Worm (Caenorhabditis elegans) whole organism, L4 larva: ENCODE measurements around the gene srx-60.

Source experiments
- D1046.2 ChIP-seq: fragments of 200-800 bp; sonication (Bioruptor generic); IDR thresholded peaks from 2 replicates; pipeline ENCODE4 v1.3.6; 2022; ENCODE audit warnings: missing genetic modification characterization, missing compliant biosample characterization
- F49E8.2 ChIP-seq: sonication (generic microtip); optimal IDR thresholded peaks from 2 replicates; lab custom pipeline; 2016; ENCODE audit warnings: missing compliant biosample characterization, mild to moderate bottlenecking, missing genetic modification characterization, borderline replicate concordance
- T20F7.1 ChIP-seq: fragments of 200-800 bp; sonication (Bioruptor generic); optimal IDR thresholded peaks from 2 replicates; lab custom pipeline; 2018; ENCODE audit warnings: mild to moderate bottlenecking, missing genetic modification characterization, missing compliant biosample characterization
- T26A8.4 ChIP-seq: fragments of 200-800 bp; sonication (Bioruptor generic); IDR thresholded peaks from 2 replicates; pipeline ENCODE4 v1.3.6; 2022; ENCODE audit warnings: missing genetic modification characterization, missing compliant biosample characterization
- ZK337.2 ChIP-seq: fragments of 200-800 bp; sonication (Bioruptor generic); IDR thresholded peaks from 2 replicates; pipeline ENCODE4 v1.3.6; 2022; ENCODE audit warnings: missing genetic modification reagents, missing genetic modification characterization, missing compliant biosample characterization
- ceh-20 ChIP-seq: fragments of 200-800 bp; sonication (Bioruptor generic); IDR thresholded peaks from 2 replicates; pipeline ENCODE4 v1.3.6; 2022; ENCODE audit warnings: missing genetic modification reagents, missing genetic modification characterization, missing compliant biosample characterization
- ceh-44 ChIP-seq: fragments of 200-800 bp; sonication (Bioruptor generic); IDR thresholded peaks from 2 replicates; pipeline ENCODE4 v1.3.6; 2022; ENCODE audit warnings: missing genetic modification reagents, missing genetic modification characterization, missing compliant biosample characterization
- ces-1 ChIP-seq: fragments of 150-350 bp; sonication (generic microtip); optimal IDR thresholded peaks from 4 replicates; lab custom pipeline; 2014; ENCODE audit warnings: missing biosample characterization, missing genetic modification reagents, missing genetic modification characterization
- cey-2 ChIP-seq: sonication (generic microtip); optimal IDR thresholded peaks from 3 replicates; lab custom pipeline; 2017; ENCODE audit warnings: missing genetic modification characterization, mild to moderate bottlenecking, missing compliant biosample characterization, antibody characterized with exemption, borderline replicate concordance; ENCODE audit not compliant: insufficient read depth
- daf-16 ChIP-seq, 3 experiments: sonication (generic microtip); optimal IDR thresholded peaks; 2 replicates each; lab custom pipeline; 2016 to 2017; ENCODE audit warnings: missing genetic modification characterization in 3 of 3, missing genetic modification reagents in 3 of 3, mild to moderate bottlenecking in 2 of 3, missing compliant biosample characterization in 2 of 3, missing biosample characterization in 1 of 3, moderate library complexity in 1 of 3
- daf-19 ChIP-seq: fragments of 200-800 bp; sonication (Bioruptor generic); conservative IDR thresholded peaks from 2 replicates; pipeline ENCODE4 v1.3.6; 2022; ENCODE audit warnings: missing genetic modification characterization, missing compliant biosample characterization
- dmd-6 ChIP-seq: fragments of 200-800 bp; sonication (Bioruptor generic); IDR thresholded peaks from 2 replicates; pipeline ENCODE4 v1.3.6; 2022; ENCODE audit warnings: missing genetic modification reagents, missing genetic modification characterization, missing compliant biosample characterization
- dmd-8 ChIP-seq: fragments of 200-800 bp; sonication (Bioruptor generic); IDR thresholded peaks from 2 replicates; pipeline ENCODE4 v1.3.6; 2022; ENCODE audit warnings: missing genetic modification characterization, missing compliant biosample characterization
- dpl-1 ChIP-seq: fragments of 150-350 bp; optimal IDR thresholded peaks from 2 replicates; lab custom pipeline; 2014; ENCODE audit warnings: missing biosample characterization, missing genetic modification reagents, missing genetic modification characterization
- duxl-1 ChIP-seq: sonication (generic microtip); optimal IDR thresholded peaks from 2 replicates; lab custom pipeline; 2016; ENCODE audit warnings: mild to moderate bottlenecking, missing genetic modification characterization, moderate library complexity, missing compliant biosample characterization; ENCODE audit not compliant: poor library complexity
- dve-1 ChIP-seq: sonication (generic microtip); optimal IDR thresholded peaks from 2 replicates; lab custom pipeline; 2017; ENCODE audit warnings: antibody characterized with exemption, mild to moderate bottlenecking, missing genetic modification characterization, missing compliant biosample characterization; ENCODE audit not compliant: insufficient read depth
- egl-43 ChIP-seq: fragments of 200-800 bp; sonication (Bioruptor generic); IDR thresholded peaks from 2 replicates; pipeline ENCODE4 v1.3.6; 2022; ENCODE audit warnings: missing genetic modification reagents, missing genetic modification characterization, missing compliant biosample characterization
- hlh-11 ChIP-seq: fragments of 200-800 bp; sonication (Bioruptor generic); optimal IDR thresholded peaks from 2 replicates; lab custom pipeline; 2018; ENCODE audit warnings: mild to moderate bottlenecking, missing genetic modification characterization, missing compliant biosample characterization
- lin-1 ChIP-seq: fragments of 200-800 bp; sonication (Bioruptor generic); IDR thresholded peaks from 2 replicates; pipeline ENCODE4 v1.3.6; 2022; ENCODE audit warnings: missing genetic modification reagents, missing genetic modification characterization, missing compliant biosample characterization
- lin-39 ChIP-seq: fragments of 150-350 bp; optimal IDR thresholded peaks from 2 replicates; lab custom pipeline; 2014; ENCODE audit warnings: missing biosample characterization, missing genetic modification reagents, missing genetic modification characterization
- madf-5 ChIP-seq, 2 experiments: fragments of 200-800 bp; sonication (Bioruptor generic); IDR thresholded peaks; 2 replicates each; pipeline ENCODE4 v1.3.6; 2022; ENCODE audit warnings: missing compliant biosample characterization in 2 of 2, missing genetic modification characterization in 2 of 2
- mep-1 ChIP-seq: fragments of 150-350 bp; sonication (generic microtip); optimal IDR thresholded peaks from 3 replicates; lab custom pipeline; 2014; ENCODE audit warnings: missing biosample characterization, missing genetic modification characterization
- mes-2 ChIP-seq: sonication (generic microtip); optimal IDR thresholded peaks from 2 replicates; lab custom pipeline; 2016; ENCODE audit warnings: missing genotype, mild to moderate bottlenecking, missing genetic modification characterization, missing compliant biosample characterization; ENCODE audit not compliant: poor library complexity, severe bottlenecking
- nhr-11 ChIP-seq: fragments of 150-350 bp; optimal IDR thresholded peaks from 2 replicates; lab custom pipeline; 2014; ENCODE audit warnings: missing biosample characterization, missing genetic modification characterization
- nhr-111 ChIP-seq: fragments of 200-800 bp; sonication (Bioruptor generic); optimal IDR thresholded peaks from 2 replicates; lab custom pipeline; 2018; ENCODE audit warnings: mild to moderate bottlenecking, missing genetic modification characterization, missing compliant biosample characterization
- nhr-28 ChIP-seq: fragments of 150-350 bp; optimal IDR thresholded peaks from 2 replicates; lab custom pipeline; 2014; ENCODE audit warnings: missing biosample characterization, missing genetic modification characterization
- pqm-1 ChIP-seq: sonication (generic microtip); optimal IDR thresholded peaks from 2 replicates; lab custom pipeline; 2017; ENCODE audit warnings: missing biosample characterization, missing genetic modification characterization
- saeg-2 ChIP-seq: fragments of 200-800 bp; sonication (Bioruptor generic); IDR thresholded peaks from 2 replicates; pipeline ENCODE4 v1.3.6; 2022; ENCODE audit warnings: missing genetic modification reagents, missing genetic modification characterization, missing compliant biosample characterization
- skn-1 ChIP-seq: fragments of 150-350 bp; optimal IDR thresholded peaks from 2 replicates; lab custom pipeline; 2014; ENCODE audit warnings: missing biosample characterization, missing genetic modification characterization
- unc-39 ChIP-seq: sonication (generic microtip); optimal IDR thresholded peaks from 2 replicates; lab custom pipeline; 2017; ENCODE audit warnings: missing biosample characterization, missing genetic modification characterization
- unc-62 ChIP-seq, 3 experiments: fragments of 150-350 bp in 1 of 3; sonication (generic microtip); optimal IDR thresholded peaks in 2 of 3; peaks in 1 of 3; 1 replicate in 1 of 3; 2 replicates in 2 of 3; lab custom pipeline; 2014 to 2017; ENCODE audit warnings: missing biosample characterization in 3 of 3, missing genetic modification characterization in 3 of 3, missing genetic modification reagents in 3 of 3, missing genotype in 1 of 3
- zfp-3 ChIP-seq: fragments of 200-800 bp; sonication (Bioruptor generic); conservative IDR thresholded peaks from 2 replicates; pipeline ENCODE4 v1.3.6; 2022; ENCODE audit warnings: missing genetic modification reagents, missing genetic modification characterization, missing compliant biosample characterization

The srx-60 gene

DNA sequence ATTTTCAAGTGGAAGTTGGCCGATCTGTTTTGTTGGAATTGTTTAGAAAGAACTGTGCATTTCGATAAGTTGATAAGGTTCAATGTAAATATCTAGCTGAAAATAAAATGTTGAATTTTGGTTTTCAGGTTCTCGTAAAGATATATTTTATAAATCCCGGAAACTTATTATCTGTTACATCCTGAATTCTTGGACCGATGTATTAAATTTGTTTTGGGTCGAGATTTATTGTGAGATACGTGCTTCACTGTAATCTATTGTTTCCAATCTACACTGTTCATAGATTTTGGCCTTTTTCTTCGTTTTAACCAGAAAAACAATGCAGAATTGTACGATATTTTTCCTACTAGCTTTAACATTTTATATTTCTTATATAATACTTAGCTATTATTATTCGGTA is 43.6 kb upstream of the srx-60 start, which contains the start of gene C03G6.6 (continued):
- no peak for TF ChIP-seq nhr-111

DNA sequence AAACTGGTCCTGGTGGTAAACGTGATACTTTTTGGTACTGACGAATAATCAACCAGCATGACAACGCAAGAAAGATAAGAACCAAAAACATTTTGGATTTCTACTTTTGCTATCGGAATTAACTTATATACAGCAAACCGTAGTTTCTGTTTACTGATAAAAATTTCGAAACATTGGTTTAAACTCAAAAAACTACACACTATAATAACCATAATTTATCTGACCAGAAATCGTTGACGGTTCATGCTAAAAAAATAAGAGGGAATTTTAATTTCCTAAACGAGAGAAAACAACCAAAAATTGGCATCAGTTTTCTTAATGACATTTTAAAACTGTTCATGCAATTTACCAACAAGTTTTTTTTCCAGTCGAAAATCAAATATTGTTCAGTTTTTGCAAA is 39.0 kb upstream of the srx-60 start, which contains the start of gene cyp-35A1:
Gene cyp-35A1, minus strand, starts transcription at position 101 of the 400 bp plus-strand sequence.
- TF ChIP-seq pqm-1 (tag; lab: Kevin White, UChicago) (no peak), lin-1 (GFP tag; lab: Robert Waterston, UW) (no peak), ZK337.2 (GFP tag; lab: Robert Waterston, UW) (no peak), dpl-1 (no peak)

DNA sequence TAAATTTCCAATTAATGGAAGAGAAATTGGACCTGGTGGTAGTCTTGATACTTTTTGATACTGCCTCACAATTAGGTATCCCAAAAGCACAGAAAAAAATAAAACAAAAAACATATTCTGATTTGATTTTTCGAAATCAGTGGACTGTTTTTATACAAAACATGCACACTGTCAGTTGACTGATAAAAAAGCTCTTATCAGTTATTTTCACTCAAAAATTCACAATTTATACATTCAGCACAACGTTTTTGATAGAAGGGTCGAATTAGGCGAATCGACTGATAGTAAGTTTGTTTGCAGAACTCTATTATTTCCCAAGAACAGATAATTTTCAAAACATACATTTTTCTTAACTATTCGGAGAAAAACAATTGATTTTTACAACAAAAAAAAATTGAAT is 36.6 kb upstream of the srx-60 start, which contains the start of gene cyp-35A2:
Gene cyp-35A2, minus strand, starts transcription at position 124 of the 400 bp plus-strand sequence.
- TF ChIP-seq saeg-2 (GFP tag; lab: Robert Waterston, UW), result no peak
- TF ChIP-seq madf-5 (GFP tag; IDR thresholded peaks at IDR 0.05; lab: Robert Waterston, UW), result no peak
- peak; percentile 71 for TF ChIP-seq nhr-28 (tag; lab: Kevin White, UChicago)
- TF ChIP-seq ceh-44 (GFP tag; lab: Robert Waterston, UW), result no peak
- no peak for TF ChIP-seq mep-1 (tag; lab: Kevin White, UChicago)
- TF ChIP-seq zfp-3 (GFP tag; lab: Robert Waterston, UW), result no peak
- peak; percentile 52 for TF ChIP-seq pqm-1 (tag; lab: Kevin White, UChicago)
- no peak for TF ChIP-seq lin-1 (GFP tag; lab: Robert Waterston, UW)
- no peak for TF ChIP-seq nhr-11
- TF ChIP-seq hlh-11 (tag; lab: Kevin White, UChicago), result peak; percentile 53
- TF ChIP-seq lin-39 (tag; lab: Kevin White, UChicago), result no peak
- peak; percentile 57; the same call in 1 of the 2 replicates for TF ChIP-seq dmd-6 (GFP tag; lab: Robert Waterston, UW)
- no peak for TF ChIP-seq dve-1
- TF ChIP-seq skn-1 (tag; lab: Kevin White, UChicago), result no peak
- TF ChIP-seq daf-16 (GFP tag; optimal IDR thresholded peaks at IDR 0.05; lab: Kevin White, UChicago), result no peak
- peak; percentile 91 for TF ChIP-seq daf-16 (tag; optimal IDR thresholded peaks at IDR 0.05; lab: Kevin White, UChicago)
- TF ChIP-seq daf-19 (GFP tag; lab: Robert Waterston, UW), result no peak
- no peak for TF ChIP-seq T26A8.4
- TF ChIP-seq T20F7.1 (GFP tag; lab: Kevin White, UChicago), result no peak
- TF ChIP-seq ces-1, result no peak
- TF ChIP-seq ceh-20 (GFP tag; lab: Robert Waterston, UW), result no peak
- TF ChIP-seq dmd-8, result no peak
- TF ChIP-seq unc-39 (tag; lab: Kevin White, UChicago), result no peak
- no peak for TF ChIP-seq F49E8.2
- TF ChIP-seq, all 104 proteins: peak for 5

- TF ChIP-seq cey-2 (no peak), daf-16 (GFP tag; optimal IDR thresholded peaks at IDR 0.05; lab: Kevin White, UChicago) (peak in 1 of 2 experiments; percentile 90), daf-16 (tag; optimal IDR thresholded peaks at IDR 0.05; lab: Kevin White, UChicago) (no peak)
- TF ChIP-seq, all 104 proteins: peak for 1
Observed at ce11 chrV:7364951-7365350, 35.7 kb upstream of the srx-60 start, which contains the start of gene exc-13. Gene exc-13, plus strand, starts transcription at chrV:7365251.

ce11 chrV:7369578-7369977 is 31.1 kb upstream of the srx-60 start, which contains the start of gene srj-14:
Gene srj-14, plus strand, starts transcription at chrV:7369708.
- peak in 1 of 2 experiments; percentile 93 for TF ChIP-seq unc-62 (GFP tag; optimal IDR thresholded peaks at IDR 0.05 in 1 of 2; lab: Kevin White, UChicago)
- no peak for TF ChIP-seq unc-62 (tag; optimal IDR thresholded peaks at IDR 0.05; lab: Kevin White, UChicago)
- no peak for TF ChIP-seq lin-1 (GFP tag; lab: Robert Waterston, UW)

ce11 chrV:7374090-7374489 is 26.6 kb upstream of the srx-60 start, which contains the start of gene srx-56:
Gene srx-56, plus strand, starts transcription at chrV:7374390.
- TF ChIP-seq egl-43 (GFP tag; lab: Robert Waterston, UW) (no peak), mes-2 (tag; lab: Kevin White, UChicago) (no peak), duxl-1 (tag; lab: Kevin White, UChicago) (no peak), D1046.2 (GFP tag; lab: Robert Waterston, UW) (no peak), unc-62 (GFP tag; optimal IDR thresholded peaks at IDR 0.05 in 1 of 2; lab: Kevin White, UChicago) (peak in 1 of 2 experiments; percentile 20), unc-62 (tag; optimal IDR thresholded peaks at IDR 0.05; lab: Kevin White, UChicago) (no peak), daf-19 (GFP tag; lab: Robert Waterston, UW) (no peak)
